Worm (Caenorhabditis elegans) whole organism, L1 larva: ENCODE data around the gene R13D11.3.

Experiments
- C04F5.9 ChIP-seq: sonication (generic microtip); optimal IDR thresholded peaks from 2 replicates; lab custom pipeline; 2016; ENCODE audit warnings: missing genetic modification characterization, missing compliant biosample characterization
- Y116A8C.19 ChIP-seq: sonication (generic microtip); optimal IDR thresholded peaks from 2 replicates; lab custom pipeline; 2016; ENCODE audit warnings: missing compliant biosample characterization, missing genetic modification characterization, borderline replicate concordance
- ama-1 ChIP-seq: fragments of 150-350 bp; optimal IDR thresholded peaks from 2 replicates; lab custom pipeline; 2014
- ceh-63 ChIP-seq: fragments of 200-800 bp; sonication (Bioruptor generic); optimal IDR thresholded peaks from 2 replicates; lab custom pipeline; 2018; ENCODE audit warnings: mild to moderate bottlenecking, missing genetic modification characterization, missing compliant biosample characterization
- ceh-8 ChIP-seq: fragments of 200-800 bp; sonication (Bioruptor generic); optimal IDR thresholded peaks from 2 replicates; lab custom pipeline; 2018; ENCODE audit warnings: mild to moderate bottlenecking, missing genetic modification characterization, moderate library complexity, missing compliant biosample characterization
- ceh-82 ChIP-seq, 3 experiments: fragments of 150-350 bp in 1 of 3; sonication (generic microtip) in 2 of 3; optimal IDR thresholded peaks; 2 replicates each; lab custom pipeline; 2014 to 2017; ENCODE audit warnings: missing biosample characterization in 3 of 3, missing genetic modification characterization in 3 of 3
- efl-1 ChIP-seq, 4 experiments: fragments of 150-350 bp; optimal IDR thresholded peaks in 3 of 4; peaks in 1 of 4; 1 replicate in 1 of 4; 2 replicates in 3 of 4; lab custom pipeline; 2014; ENCODE audit warnings: missing biosample characterization in 2 of 4, missing genetic modification characterization in 2 of 4, missing genetic modification reagents in 2 of 4
- egl-13 ChIP-seq: sonication (generic microtip); optimal IDR thresholded peaks from 2 replicates; lab custom pipeline; 2016; ENCODE audit warnings: missing genotype, missing genetic modification reagents, missing genetic modification characterization, missing compliant biosample characterization
- elt-3 ChIP-seq, 6 experiments: fragments of 150-350 bp in 1 of 6; sonication (generic microtip); optimal IDR thresholded peaks; 2 replicates each; lab custom pipeline; 2017 to 2018; ENCODE audit warnings: missing biosample characterization in 6 of 6, missing genetic modification characterization in 6 of 6, inconsistent platforms in 1 of 6
- fos-1 ChIP-seq: fragments of 150-350 bp; optimal IDR thresholded peaks from 2 replicates; lab custom pipeline; 2014; ENCODE audit warnings: missing biosample characterization, missing genetic modification characterization
- hlh-4 ChIP-seq: sonication (generic microtip); optimal IDR thresholded peaks from 2 replicates; lab custom pipeline; 2016; ENCODE audit warnings: mild to moderate bottlenecking, missing genetic modification characterization, missing compliant biosample characterization
- isw-1 ChIP-seq: fragments of 200-800 bp; sonication (Bioruptor generic); IDR thresholded peaks from 2 replicates; pipeline ENCODE4 v1.3.6; 2022; ENCODE audit warnings: missing genetic modification characterization, missing compliant biosample characterization
- jun-1 ChIP-seq: fragments of 150-350 bp; optimal IDR thresholded peaks from 2 replicates; lab custom pipeline; 2014; ENCODE audit warnings: missing biosample characterization, missing genetic modification reagents, missing genetic modification characterization
- lin-13 ChIP-seq: fragments of 150-350 bp; optimal IDR thresholded peaks from 2 replicates; lab custom pipeline; 2014; ENCODE audit warnings: missing biosample characterization, missing genetic modification reagents, missing genetic modification characterization
- lin-14 ChIP-seq: fragments of 200-800 bp; sonication (Bioruptor generic); optimal IDR thresholded peaks from 2 replicates; lab custom pipeline; 2018; ENCODE audit warnings: mild to moderate bottlenecking, missing genetic modification characterization, moderate library complexity, missing compliant biosample characterization
- lin-39 ChIP-seq: fragments of 150-350 bp; optimal IDR thresholded peaks from 2 replicates; lab custom pipeline; 2014; ENCODE audit warnings: missing biosample characterization, missing genetic modification reagents, missing genetic modification characterization
- lsy-2 ChIP-seq, 2 experiments: fragments of 150-350 bp; optimal IDR thresholded peaks; 2 replicates each; lab custom pipeline; 2014; ENCODE audit warnings: missing biosample characterization in 2 of 2, missing genetic modification characterization in 2 of 2
- mef-2 ChIP-seq: fragments of 150-350 bp; optimal IDR thresholded peaks from 2 replicates; lab custom pipeline; 2014; ENCODE audit warnings: missing biosample characterization, missing genetic modification characterization
- nhr-20 ChIP-seq: sonication (generic microtip); optimal IDR thresholded peaks from 2 replicates; lab custom pipeline; 2016; ENCODE audit warnings: mild to moderate bottlenecking, missing genetic modification characterization, missing compliant biosample characterization
- nhr-237 ChIP-seq: fragments of 150-350 bp; optimal IDR thresholded peaks from 2 replicates; lab custom pipeline; 2014; ENCODE audit warnings: missing biosample characterization, missing genetic modification characterization
- nhr-77 ChIP-seq: fragments of 150-350 bp; optimal IDR thresholded peaks from 2 replicates; lab custom pipeline; 2014; ENCODE audit warnings: missing biosample characterization, missing genetic modification characterization
- nhr-85 ChIP-seq: sonication (generic microtip); peaks from one replicate; lab custom pipeline; 2016; ENCODE audit warnings: missing genetic modification characterization, inconsistent platforms, missing compliant biosample characterization
- nhr-90 ChIP-seq: sonication (generic microtip); optimal IDR thresholded peaks from 2 replicates; lab custom pipeline; 2016; ENCODE audit warnings: mild to moderate bottlenecking, missing genetic modification characterization, missing compliant biosample characterization; ENCODE audit not compliant: poor library complexity
- pax-3 ChIP-seq: fragments of 200-800 bp; sonication (Bioruptor generic); optimal IDR thresholded peaks from 2 replicates; lab custom pipeline; 2018; ENCODE audit warnings: mild to moderate bottlenecking, missing genetic modification characterization, moderate library complexity, missing compliant biosample characterization
- pqm-1 ChIP-seq: sonication (generic microtip); optimal IDR thresholded peaks from 3 replicates; lab custom pipeline; 2017; ENCODE audit warnings: missing biosample characterization, missing genetic modification characterization
- rnt-1 ChIP-seq: sonication (generic microtip); optimal IDR thresholded peaks from 2 replicates; lab custom pipeline; 2016; ENCODE audit warnings: mild to moderate bottlenecking, missing genetic modification characterization, moderate library complexity, missing compliant biosample characterization
- sup-37 ChIP-seq: fragments of 200-800 bp; sonication (Bioruptor generic); optimal IDR thresholded peaks from 2 replicates; lab custom pipeline; 2018; ENCODE audit warnings: mild to moderate bottlenecking, missing genetic modification characterization, missing compliant biosample characterization
- unc-30 ChIP-seq: sonication (generic microtip); optimal IDR thresholded peaks from 2 replicates; lab custom pipeline; 2017; ENCODE audit warnings: missing biosample characterization, missing genetic modification characterization
- unc-62 ChIP-seq: fragments of 150-350 bp; optimal IDR thresholded peaks from 2 replicates; lab custom pipeline; 2014; ENCODE audit warnings: missing biosample characterization, missing genetic modification reagents, missing genetic modification characterization
- unc-86 ChIP-seq: sonication (generic microtip); optimal IDR thresholded peaks from 2 replicates; lab custom pipeline; 2016; ENCODE audit warnings: missing genetic modification characterization, missing compliant biosample characterization
- xbp-1 ChIP-seq: sonication (generic microtip); optimal IDR thresholded peaks from 2 replicates; lab custom pipeline; 2016; ENCODE audit warnings: missing genetic modification characterization, missing compliant biosample characterization
- zip-4 ChIP-seq: fragments of 200-800 bp; sonication (Bioruptor generic); optimal IDR thresholded peaks from 2 replicates; lab custom pipeline; 2018; ENCODE audit warnings: mild to moderate bottlenecking, missing genetic modification characterization, moderate library complexity, missing compliant biosample characterization

R13D11.3 gene

DNA sequence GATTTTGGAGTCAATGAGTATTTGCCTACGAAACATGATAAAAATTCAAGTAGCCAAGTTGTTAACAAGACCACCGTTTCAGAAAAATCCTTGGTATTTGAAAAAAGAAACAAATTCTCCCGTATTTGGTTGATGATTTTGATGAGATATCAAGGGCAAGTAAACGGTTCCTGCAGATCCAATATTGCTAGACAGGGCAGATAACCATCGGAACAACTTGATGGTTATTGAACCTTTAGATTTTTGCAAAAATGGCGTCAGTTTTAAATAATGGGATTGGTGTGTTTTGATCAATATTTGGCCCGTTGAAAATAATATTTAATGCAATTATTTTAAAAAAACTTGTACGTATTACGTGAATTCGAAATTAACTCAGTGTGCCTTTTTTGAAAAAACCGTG, 14.5 kb upstream of the R13D11.3 start:
- TF ChIP-seq nhr-85: peak; percentile 51
- TF ChIP-seq nhr-77 (tag; lab: Kevin White, UChicago): no peak
- TF ChIP-seq lin-14: peak; percentile 53

DNA sequence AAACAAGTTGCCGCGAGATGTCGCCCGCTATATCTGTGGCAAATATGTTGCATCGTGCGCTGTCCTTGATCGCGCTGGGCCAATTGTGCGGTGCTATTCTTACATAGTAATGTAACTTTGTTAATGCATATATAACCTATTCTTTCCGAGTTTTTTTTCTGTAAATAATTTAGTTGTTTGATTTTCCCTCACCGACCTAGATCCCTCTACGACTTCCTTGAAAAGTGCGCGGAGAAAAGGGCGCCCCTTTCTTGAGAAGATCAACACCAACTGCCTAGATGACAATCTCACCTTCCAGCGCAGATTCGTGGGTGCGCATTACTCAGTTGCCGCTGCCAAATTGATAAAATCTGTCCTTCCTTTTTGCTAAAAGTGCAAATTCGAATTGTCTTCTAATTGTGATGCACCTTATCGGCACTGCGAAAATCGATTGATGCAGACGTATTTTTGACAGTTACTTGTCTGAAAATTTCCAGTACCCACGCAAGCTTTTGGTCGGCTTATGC, 13.2 kb upstream of the R13D11.3 start:
- TF ChIP-seq zip-4 (no peak), rnt-1 (peak; percentile 36), lin-14 (peak; percentile 74), nhr-85 (peak; percentile 89), efl-1 (optimal IDR thresholded peaks at IDR 0.05; lab: Kevin White, UChicago) (no peak), efl-1 (GFP tag; optimal IDR thresholded peaks at IDR 0.05 in 1 of 2; lab: Kevin White, UChicago) (peak in 1 of 2 experiments; percentile 68), jun-1 (no peak)

DNA sequence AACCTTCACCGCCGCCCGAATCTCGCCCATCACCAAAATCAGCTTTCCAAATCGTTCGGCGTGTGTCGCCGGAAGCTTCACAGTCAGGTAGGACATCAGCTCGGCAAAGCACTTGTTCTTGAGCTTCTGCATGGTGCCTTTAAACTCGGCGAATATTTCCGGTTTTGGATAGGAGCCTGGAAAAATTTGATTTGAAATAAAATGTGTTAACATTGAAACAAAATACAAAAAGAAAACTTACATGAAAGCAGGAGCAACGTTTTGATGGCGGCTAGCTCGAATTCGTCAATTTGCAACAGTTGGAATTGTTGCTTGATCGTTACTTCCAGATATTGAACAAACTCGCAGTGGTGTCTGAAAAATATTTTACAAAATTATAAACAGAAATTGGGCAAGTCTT, 12.1 kb upstream of the R13D11.3 start:
- no peak for TF ChIP-seq xbp-1
- no peak for TF ChIP-seq nhr-20 (tag; lab: Kevin White, UChicago)
- TF ChIP-seq C04F5.9 (tag; lab: Kevin White, UChicago): no peak
- no peak for TF ChIP-seq ceh-82 (tag; optimal IDR thresholded peaks at IDR 0.05; lab: Kevin White, UChicago)
- no peak for TF ChIP-seq lin-39 (tag; lab: Kevin White, UChicago)
- TF ChIP-seq efl-1 (optimal IDR thresholded peaks at IDR 0.05; lab: Kevin White, UChicago): no peak
- no peak for TF ChIP-seq efl-1 (GFP tag; optimal IDR thresholded peaks at IDR 0.05 in 1 of 2; lab: Kevin White, UChicago)
- no peak for TF ChIP-seq Y116A8C.19 (tag; lab: Kevin White, UChicago)
- TF ChIP-seq nhr-90: no peak
- no peak for TF ChIP-seq pax-3 (tag; lab: Kevin White, UChicago)
- TF ChIP-seq unc-30 (tag; lab: Kevin White, UChicago): no peak
- no peak for TF ChIP-seq unc-86 (tag; lab: Kevin White, UChicago)
- TF ChIP-seq elt-3 (tag; optimal IDR thresholded peaks at IDR 0.05; lab: Kevin White, UChicago): no peak
- TF ChIP-seq unc-62: no peak
- no peak for TF ChIP-seq nhr-237
- TF ChIP-seq egl-13 (tag; lab: Kevin White, UChicago): no peak
- TF ChIP-seq mef-2: no peak
- TF ChIP-seq fos-1 (tag; lab: Kevin White, UChicago): no peak
- no peak for TF ChIP-seq lin-13 (GFP tag; lab: Kevin White, UChicago)
- no peak for TF ChIP-seq hlh-4 (tag; lab: Kevin White, UChicago)

DNA sequence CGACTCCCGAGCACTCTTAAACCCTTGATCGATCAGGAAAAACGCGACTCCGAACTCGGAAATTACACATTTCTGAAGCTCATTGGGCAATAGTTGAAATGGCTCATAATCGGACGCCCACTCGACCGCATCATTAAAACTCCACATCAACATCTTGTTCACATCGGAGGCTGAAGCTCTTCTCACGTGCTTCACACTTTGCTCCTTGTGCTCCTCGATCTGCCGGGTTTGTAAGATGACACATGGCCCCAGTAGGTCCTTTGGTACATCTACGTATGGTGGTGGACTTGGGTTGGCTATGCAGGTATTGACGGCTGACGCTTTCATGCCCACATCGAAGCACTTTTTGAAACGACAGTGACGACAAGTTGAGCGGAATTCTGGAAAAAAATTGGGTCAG, 11.3 kb upstream of the R13D11.3 start:
- TF ChIP-seq sup-37 (GFP tag; lab: Kevin White, UChicago): no peak
- TF ChIP-seq isw-1 (GFP tag; lab: Robert Waterston, UW): no peak
- TF ChIP-seq ama-1: no peak
- no peak for TF ChIP-seq nhr-237
- TF ChIP-seq nhr-77 (tag; lab: Kevin White, UChicago): no peak
- no peak for TF ChIP-seq pqm-1 (tag; lab: Kevin White, UChicago)
- TF ChIP-seq ceh-8 (GFP tag; lab: Kevin White, UChicago): no peak
- no peak for TF ChIP-seq lsy-2 (tag; optimal IDR thresholded peaks at IDR 0.05; lab: Kevin White, UChicago)

DNA sequence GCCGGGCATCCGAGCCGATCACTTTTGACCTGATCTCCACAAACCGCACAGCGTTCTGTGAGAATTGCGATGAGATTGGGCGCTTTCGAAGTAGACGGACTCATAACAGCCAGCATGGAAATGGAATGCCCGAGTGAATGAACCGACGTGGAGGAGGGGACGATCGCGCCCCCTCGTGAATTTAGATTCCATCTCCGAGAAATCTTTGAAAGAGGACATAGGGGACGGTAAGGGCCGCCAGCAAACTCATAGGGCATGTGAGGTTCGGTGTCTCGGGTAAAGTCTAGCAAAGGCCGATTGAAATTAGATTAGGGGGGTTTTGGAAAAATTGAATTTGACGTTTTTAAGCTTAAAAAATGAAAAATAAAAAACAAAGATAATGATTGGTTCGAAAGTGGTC, 10.3 kb upstream of the R13D11.3 start, which contains the start of gene nhr-270:
Gene nhr-270, minus strand, starts transcription at position 257 of the 400 bp plus-strand sequence.
- TF ChIP-seq ceh-8 (GFP tag; lab: Kevin White, UChicago) (no peak), nhr-85 (peak; percentile 41), ceh-63 (no peak), lin-14 (peak; percentile 32)

DNA sequence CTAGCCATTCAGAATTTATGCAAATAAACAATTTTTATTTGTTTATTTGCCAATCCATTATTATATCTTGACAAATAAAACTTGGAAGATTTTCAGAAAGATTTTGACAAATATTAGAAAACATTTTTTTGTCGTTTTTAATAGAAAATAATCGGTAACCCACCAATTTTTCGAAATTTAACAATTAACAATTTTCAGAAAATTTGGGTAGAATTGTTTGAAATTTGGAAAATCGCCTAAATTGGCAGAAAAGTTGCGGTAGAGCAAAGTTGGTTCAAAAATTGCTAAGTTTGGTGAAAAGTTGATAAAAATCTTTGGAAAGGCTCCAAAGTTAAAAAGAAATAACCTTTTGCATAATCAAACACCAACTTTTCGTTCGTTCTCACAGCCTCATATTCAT, 6.6 kb upstream of the R13D11.3 start:
- TF ChIP-seq unc-62: no peak
